Worm (Caenorhabditis elegans) whole organism, mixed stage, embryonic: ENCODE data around the gene T21C9.9.

ENCODE experiments used
- M03D4.4 ChIP-seq: sonication (generic microtip); optimal IDR thresholded peaks from 2 replicates; lab custom pipeline; 2017; ENCODE audit warnings: mild to moderate bottlenecking, missing genetic modification characterization, missing compliant biosample characterization
- bed-3 ChIP-seq: fragments of 200-800 bp; sonication (Bioruptor generic); optimal IDR thresholded peaks from 3 replicates; lab custom pipeline; 2018; ENCODE audit warnings: mild to moderate bottlenecking, missing genetic modification characterization, moderate library complexity, missing compliant biosample characterization
- blmp-1 ChIP-seq: fragments of 150-350 bp; optimal IDR thresholded peaks from 2 replicates; lab custom pipeline; 2014; ENCODE audit warnings: missing biosample characterization, missing genetic modification characterization
- ceh-43 ChIP-seq: fragments of 200-800 bp; sonication (Bioruptor generic); optimal IDR thresholded peaks from 2 replicates; lab custom pipeline; 2018; ENCODE audit warnings: mild to moderate bottlenecking, missing genetic modification characterization, moderate library complexity, missing compliant biosample characterization
- ceh-83 ChIP-seq: fragments of 200-800 bp; sonication (Bioruptor generic); optimal IDR thresholded peaks from 2 replicates; lab custom pipeline; 2018; ENCODE audit warnings: mild to moderate bottlenecking, missing genetic modification characterization, missing compliant biosample characterization
- ces-1 ChIP-seq: fragments of 150-350 bp; optimal IDR thresholded peaks from 2 replicates; lab custom pipeline; 2014; ENCODE audit warnings: missing biosample characterization, missing genetic modification reagents, missing genetic modification characterization
- cnd-1 ChIP-seq: fragments of 200-800 bp; sonication (Bioruptor generic); optimal IDR thresholded peaks from 2 replicates; lab custom pipeline; 2018; ENCODE audit warnings: mild to moderate bottlenecking, missing genetic modification characterization, missing compliant biosample characterization
- drap-1 ChIP-seq: fragments of 200-800 bp; sonication (Bioruptor generic); optimal IDR thresholded peaks from 3 replicates; lab custom pipeline; 2018; ENCODE audit warnings: mild to moderate bottlenecking, missing genetic modification characterization, missing compliant biosample characterization
- elt-1 ChIP-seq: sonication (generic microtip); optimal IDR thresholded peaks from 2 replicates; lab custom pipeline; 2017; ENCODE audit warnings: missing genetic modification characterization, mild to moderate bottlenecking, missing compliant biosample characterization, antibody characterized with exemption, moderate library complexity, borderline replicate concordance; ENCODE audit not compliant: insufficient read depth
- elt-3 ChIP-seq: fragments of 150-350 bp; optimal IDR thresholded peaks from 2 replicates; lab custom pipeline; 2014; ENCODE audit warnings: missing biosample characterization, missing genetic modification characterization
- flh-1 ChIP-seq: fragments of 200-800 bp; sonication (Bioruptor generic); optimal IDR thresholded peaks from 2 replicates; lab custom pipeline; 2018; ENCODE audit warnings: mild to moderate bottlenecking, missing genetic modification characterization, moderate library complexity, missing compliant biosample characterization
- hlh-1 ChIP-seq: fragments of 150-350 bp; optimal IDR thresholded peaks from 2 replicates; lab custom pipeline; 2014; ENCODE audit warnings: missing biosample characterization, missing genetic modification reagents, missing genetic modification characterization
- lin-13 ChIP-seq: fragments of 150-350 bp; optimal IDR thresholded peaks from 2 replicates; lab custom pipeline; 2014; ENCODE audit warnings: missing biosample characterization, missing genetic modification characterization
- lin-32 ChIP-seq: fragments of 200-800 bp; sonication (Bioruptor generic); optimal IDR thresholded peaks from 2 replicates; lab custom pipeline; 2018; ENCODE audit warnings: mild to moderate bottlenecking, missing genetic modification characterization, missing compliant biosample characterization
- lsy-2 ChIP-seq: fragments of 150-350 bp; optimal IDR thresholded peaks from 2 replicates; lab custom pipeline; 2014; ENCODE audit warnings: missing biosample characterization, missing genetic modification characterization
- mab-5 ChIP-seq: fragments of 150-350 bp; optimal IDR thresholded peaks from 2 replicates; lab custom pipeline; 2014; ENCODE audit warnings: missing biosample characterization, missing genetic modification characterization
- mep-1 ChIP-seq: fragments of 150-350 bp; optimal IDR thresholded peaks from 2 replicates; lab custom pipeline; 2017; ENCODE audit warnings: missing biosample characterization, missing genetic modification reagents, missing genetic modification characterization, inconsistent platforms
- mls-2 ChIP-seq: sonication (generic microtip); optimal IDR thresholded peaks from 2 replicates; lab custom pipeline; 2016; ENCODE audit warnings: mild to moderate bottlenecking, missing genetic modification characterization, moderate library complexity, missing compliant biosample characterization
- nhr-12 ChIP-seq: fragments of 150-350 bp; optimal IDR thresholded peaks from 2 replicates; lab custom pipeline; 2014; ENCODE audit warnings: missing biosample characterization, missing genetic modification characterization
- nhr-2 ChIP-seq: fragments of 150-350 bp; optimal IDR thresholded peaks from 2 replicates; lab custom pipeline; 2014; ENCODE audit warnings: missing biosample characterization, missing genetic modification characterization
- nhr-237 ChIP-seq: fragments of 150-350 bp; optimal IDR thresholded peaks from 2 replicates; lab custom pipeline; 2014; ENCODE audit warnings: missing biosample characterization, missing genetic modification characterization
- nhr-28 ChIP-seq: fragments of 150-350 bp; optimal IDR thresholded peaks from 2 replicates; lab custom pipeline; 2014; ENCODE audit warnings: missing biosample characterization, missing genetic modification characterization
- nhr-76 ChIP-seq: sonication (generic microtip); optimal IDR thresholded peaks from 2 replicates; lab custom pipeline; 2017; ENCODE audit warnings: missing biosample characterization, missing genetic modification characterization
- pha-4 ChIP-seq: fragments of 150-350 bp; optimal IDR thresholded peaks from 2 replicates; lab custom pipeline; 2018; ENCODE audit warnings: missing biosample characterization, missing genetic modification reagents, missing genetic modification characterization
- sem-2 ChIP-seq: fragments of 200-800 bp; sonication (Bioruptor generic); optimal IDR thresholded peaks from 2 replicates; lab custom pipeline; 2018; ENCODE audit warnings: mild to moderate bottlenecking, missing genetic modification characterization, missing compliant biosample characterization
- snpc-4 ChIP-seq: fragments of 150-350 bp; optimal IDR thresholded peaks from 2 replicates; lab custom pipeline; 2014; ENCODE audit warnings: missing biosample characterization, missing genetic modification characterization
- sptf-1 ChIP-seq: sonication (generic microtip); optimal IDR thresholded peaks from 2 replicates; lab custom pipeline; 2017; ENCODE audit warnings: mild to moderate bottlenecking, missing genetic modification characterization, moderate library complexity, missing compliant biosample characterization
- tbx-8 ChIP-seq: fragments of 200-800 bp; sonication (Bioruptor generic); optimal IDR thresholded peaks from 2 replicates; lab custom pipeline; 2018; ENCODE audit warnings: mild to moderate bottlenecking, missing genetic modification characterization, moderate library complexity, missing compliant biosample characterization
- unc-120 ChIP-seq: sonication (generic microtip); optimal IDR thresholded peaks from 2 replicates; lab custom pipeline; 2017; ENCODE audit warnings: missing genetic modification characterization, missing compliant biosample characterization; ENCODE audit not compliant: poor library complexity, severe bottlenecking
- unc-39 ChIP-seq: fragments of 150-350 bp; optimal IDR thresholded peaks from 2 replicates; lab custom pipeline; 2014; ENCODE audit warnings: missing biosample characterization, missing genetic modification characterization
- unc-62 ChIP-seq: fragments of 150-350 bp; optimal IDR thresholded peaks from 2 replicates; lab custom pipeline; 2014; ENCODE audit warnings: missing biosample characterization, missing genetic modification reagents, missing genetic modification characterization
- zip-8 ChIP-seq: fragments of 150-350 bp; optimal IDR thresholded peaks from 2 replicates; lab custom pipeline; 2014; ENCODE audit warnings: missing biosample characterization, missing genetic modification characterization
- ztf-11 ChIP-seq: fragments of 150-350 bp; optimal IDR thresholded peaks from 2 replicates; lab custom pipeline; 2014; ENCODE audit warnings: missing biosample characterization, missing genetic modification characterization

The T21C9.9 gene

DNA sequence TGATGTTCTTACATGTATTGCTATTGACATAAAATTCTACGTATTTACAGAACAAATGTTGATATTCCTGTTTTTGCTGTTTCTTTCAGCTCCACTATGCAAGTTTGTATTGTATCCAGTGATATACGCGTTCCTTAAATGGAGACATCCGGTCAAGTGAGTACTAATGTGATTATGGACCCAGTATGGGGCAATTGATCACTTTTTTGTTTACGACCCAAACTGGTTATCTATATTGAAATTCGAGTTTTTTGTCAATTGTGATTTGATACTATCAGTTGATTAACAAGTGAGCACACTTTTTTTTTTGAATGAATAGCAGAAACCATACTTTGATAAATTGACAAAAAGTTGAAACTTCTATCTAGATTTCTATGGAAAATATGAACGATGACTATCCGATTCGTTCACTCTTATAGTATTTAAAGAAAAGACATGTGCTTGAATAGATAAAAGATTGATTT is 10.5 kb downstream of the T21C9.9 start, which contains the start of gene T21C9.6:
Gene T21C9.6 (plus strand): TSS at position 51 of the 464 bp plus-strand sequence.
- no peak for TF ChIP-seq zip-8 (tag; lab: Kevin White, UChicago)
- no peak for TF ChIP-seq bed-3 (GFP tag; lab: Kevin White, UChicago)
- no peak for TF ChIP-seq flh-1
- TF ChIP-seq unc-62 (GFP tag; lab: Kevin White, UChicago) = no peak
- no peak for TF ChIP-seq snpc-4
- no peak for TF ChIP-seq ces-1
- no peak for TF ChIP-seq drap-1 (GFP tag; lab: Kevin White, UChicago)
- TF ChIP-seq blmp-1 (tag; lab: Kevin White, UChicago) = no peak
- no peak for TF ChIP-seq mep-1 (tag; lab: Kevin White, UChicago)
- TF ChIP-seq elt-1 = no peak
- TF ChIP-seq ceh-83 (GFP tag; lab: Kevin White, UChicago) = no peak
- TF ChIP-seq lin-32 (GFP tag; lab: Kevin White, UChicago) = no peak
- TF ChIP-seq ceh-43 (GFP tag; lab: Kevin White, UChicago) = no peak
- no peak for TF ChIP-seq mab-5
- no peak for TF ChIP-seq elt-3 (tag; lab: Kevin White, UChicago)
- no peak for TF ChIP-seq lin-13 (tag; lab: Kevin White, UChicago)
- no peak for TF ChIP-seq sem-2 (GFP tag; lab: Kevin White, UChicago)
- no peak for TF ChIP-seq cnd-1 (tag; lab: Kevin White, UChicago)
- TF ChIP-seq nhr-28 (tag; lab: Kevin White, UChicago) = no peak

DNA sequence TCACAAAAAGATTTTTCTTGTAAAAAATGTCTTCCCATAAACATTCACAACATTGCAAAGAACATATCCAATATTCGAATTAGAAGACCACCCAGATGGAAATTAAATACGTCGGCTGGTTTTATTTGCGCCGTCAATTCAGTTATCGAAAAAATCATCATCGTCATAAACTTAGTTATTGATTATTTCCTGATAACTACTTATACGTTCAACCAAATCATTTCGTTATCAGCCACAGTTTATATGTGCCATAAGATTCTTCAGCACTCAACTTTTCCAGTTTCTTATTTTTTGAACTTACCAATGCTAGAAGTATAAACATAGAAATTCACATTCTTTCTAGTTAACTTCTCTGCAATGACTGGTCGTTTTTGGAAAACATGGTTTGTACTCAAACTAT is 11.7 kb downstream of the T21C9.9 start:
- no peak for TF ChIP-seq nhr-237 (tag; lab: Kevin White, UChicago)
- no peak for TF ChIP-seq elt-3 (tag; lab: Kevin White, UChicago)
- no peak for TF ChIP-seq drap-1 (GFP tag; lab: Kevin White, UChicago)
- TF ChIP-seq unc-39 (tag; lab: Kevin White, UChicago) = no peak
- TF ChIP-seq nhr-76 (tag; lab: Kevin White, UChicago) = no peak
- no peak for TF ChIP-seq M03D4.4 (tag; lab: Kevin White, UChicago)
- no peak for TF ChIP-seq nhr-12 (tag; lab: Kevin White, UChicago)
- TF ChIP-seq ces-1 = no peak
- no peak for TF ChIP-seq snpc-4
- no peak for TF ChIP-seq mls-2 (tag; lab: Kevin White, UChicago)
- TF ChIP-seq hlh-1 = no peak
- no peak for TF ChIP-seq nhr-2
- TF ChIP-seq nhr-28 (tag; lab: Kevin White, UChicago) = no peak
- no peak for TF ChIP-seq bed-3 (GFP tag; lab: Kevin White, UChicago)
- no peak for TF ChIP-seq tbx-8 (GFP tag; lab: Kevin White, UChicago)
- TF ChIP-seq lin-13 (tag; lab: Kevin White, UChicago) = no peak
- no peak for TF ChIP-seq unc-62 (GFP tag; lab: Kevin White, UChicago)
- TF ChIP-seq elt-1 = no peak
- TF ChIP-seq zip-8 (tag; lab: Kevin White, UChicago) = no peak

DNA sequence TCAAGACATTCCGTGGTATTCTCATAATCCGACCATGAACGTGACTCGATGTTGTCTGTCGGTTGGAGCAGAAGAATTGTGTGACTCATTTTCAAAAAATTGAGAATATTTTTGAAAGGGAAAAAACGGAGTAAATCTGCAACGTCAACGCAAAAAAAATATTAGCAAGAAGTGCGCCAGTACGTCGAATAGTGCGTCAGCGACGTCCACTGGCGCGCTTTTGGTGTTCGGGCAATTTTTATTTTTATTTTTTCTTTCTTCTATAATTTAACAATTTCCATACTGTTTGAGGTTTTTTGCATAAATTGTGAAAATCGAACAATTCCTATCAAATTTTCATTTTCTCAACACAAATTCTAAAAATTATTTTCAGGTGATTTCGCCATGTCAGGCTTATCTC is 13.4 kb downstream of the T21C9.9 start, which contains the start of the genes erh-1 and lpd-9:
Gene erh-1 (minus strand): TSS at position 204 of the 400 bp plus-strand sequence.
Gene lpd-9 (plus strand): TSS at position 368 of the 400 bp plus-strand sequence.
- TF ChIP-seq ces-1 = peak; percentile 22
- TF ChIP-seq sptf-1 (tag; lab: Kevin White, UChicago) = no peak
- TF ChIP-seq mep-1 (tag; lab: Kevin White, UChicago) = peak; percentile 73
- TF ChIP-seq ceh-83 (GFP tag; lab: Kevin White, UChicago) = no peak
- no peak for TF ChIP-seq unc-39 (tag; lab: Kevin White, UChicago)
- peak; percentile 46 for TF ChIP-seq lin-13 (tag; lab: Kevin White, UChicago)
- no peak for TF ChIP-seq lin-32 (GFP tag; lab: Kevin White, UChicago)
- TF ChIP-seq snpc-4 = no peak
- TF ChIP-seq nhr-2 = no peak
- peak; percentile 23 for TF ChIP-seq cnd-1 (tag; lab: Kevin White, UChicago)
- TF ChIP-seq elt-3 (tag; lab: Kevin White, UChicago) = no peak
- no peak for TF ChIP-seq sem-2 (GFP tag; lab: Kevin White, UChicago)
- TF ChIP-seq flh-1 = no peak
- no peak for TF ChIP-seq ceh-43 (GFP tag; lab: Kevin White, UChicago)
- TF ChIP-seq lsy-2 (tag; lab: Kevin White, UChicago) = peak; percentile 66
- no peak for TF ChIP-seq nhr-76 (tag; lab: Kevin White, UChicago)
- TF ChIP-seq ztf-11 = no peak
- TF ChIP-seq unc-120 (tag; lab: Kevin White, UChicago) = no peak
- no peak for TF ChIP-seq blmp-1 (tag; lab: Kevin White, UChicago)
- no peak for TF ChIP-seq zip-8 (tag; lab: Kevin White, UChicago)
- no peak for TF ChIP-seq hlh-1
- TF ChIP-seq M03D4.4 (tag; lab: Kevin White, UChicago) = no peak
- no peak for TF ChIP-seq nhr-12 (tag; lab: Kevin White, UChicago)
- no peak for TF ChIP-seq bed-3 (GFP tag; lab: Kevin White, UChicago)
- TF ChIP-seq mls-2 (tag; lab: Kevin White, UChicago) = no peak
- no peak for TF ChIP-seq tbx-8 (GFP tag; lab: Kevin White, UChicago)
- peak; percentile 79 for TF ChIP-seq pha-4
- no peak for TF ChIP-seq nhr-28 (tag; lab: Kevin White, UChicago)
- no peak for TF ChIP-seq mab-5
